Worm (Caenorhabditis elegans) whole organism, L2 larva: ENCODE data around the gene dpf-4.
A peak's percentile ranks its signal among the peaks of the same experiment; 100 is the strongest.

Experiments used
- ama-1 ChIP-seq: fragments of 150-350 bp; optimal IDR thresholded peaks from 2 replicates; lab custom pipeline; 2018; ENCODE audit warnings: inconsistent platforms
- ceh-16 ChIP-seq: fragments of 150-350 bp; optimal IDR thresholded peaks from 2 replicates; lab custom pipeline; 2014; ENCODE audit warnings: missing biosample characterization, missing genetic modification characterization
- ceh-82 ChIP-seq: fragments of 150-350 bp; optimal IDR thresholded peaks from 2 replicates; lab custom pipeline; 2014; ENCODE audit warnings: missing biosample characterization, missing genetic modification characterization
- egl-27 ChIP-seq: sonication (generic microtip); optimal IDR thresholded peaks from 3 replicates; lab custom pipeline; 2017; ENCODE audit warnings: missing biosample characterization, missing genetic modification reagents, missing genetic modification characterization
- elt-3 ChIP-seq: sonication (generic microtip); optimal IDR thresholded peaks from 2 replicates; lab custom pipeline; 2017; ENCODE audit warnings: missing biosample characterization, missing genetic modification characterization
- nhr-12 ChIP-seq: fragments of 150-350 bp; optimal IDR thresholded peaks from 2 replicates; lab custom pipeline; 2014; ENCODE audit warnings: missing biosample characterization, missing genetic modification characterization
- nhr-25 ChIP-seq: fragments of 150-350 bp; sonication (generic microtip); optimal IDR thresholded peaks from 3 replicates; lab custom pipeline; 2014; ENCODE audit warnings: missing biosample characterization, missing genetic modification characterization
- snpc-4 ChIP-seq: fragments of 150-350 bp; optimal IDR thresholded peaks from 2 replicates; lab custom pipeline; 2014; ENCODE audit warnings: missing biosample characterization, missing genetic modification characterization
- unc-55 ChIP-seq: fragments of 150-350 bp; sonication (generic microtip); optimal IDR thresholded peaks from 3 replicates; lab custom pipeline; 2014; ENCODE audit warnings: missing biosample characterization, missing genetic modification reagents, missing genetic modification characterization
- unc-62 ChIP-seq: fragments of 150-350 bp; optimal IDR thresholded peaks from 2 replicates; lab custom pipeline; 2014; ENCODE audit warnings: missing biosample characterization, missing genetic modification reagents, missing genetic modification characterization
- zag-1 ChIP-seq: fragments of 150-350 bp; optimal IDR thresholded peaks from 2 replicates; lab custom pipeline; 2014; ENCODE audit warnings: missing biosample characterization, missing genetic modification characterization

DNA sequence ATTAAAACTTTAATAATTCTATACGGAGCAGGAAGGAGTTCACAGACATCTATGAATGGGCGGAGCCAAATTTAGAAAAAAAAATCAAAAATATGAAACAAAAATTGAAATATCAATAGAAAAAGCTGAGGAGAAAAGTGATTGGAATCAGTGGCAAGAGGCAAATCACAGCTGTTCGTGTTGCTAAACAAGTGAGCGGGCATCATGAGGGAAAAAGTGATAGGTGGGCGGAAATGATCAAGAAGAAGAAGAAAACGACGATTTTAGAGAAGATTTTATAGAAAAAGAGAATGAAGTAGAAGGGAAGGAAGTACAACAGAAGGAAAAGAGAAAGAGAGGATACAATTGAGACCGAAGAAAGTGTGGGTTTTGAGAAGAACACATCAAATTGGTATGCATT is 39.5 kb downstream of the dpf-4 start:
- TF ChIP-seq ceh-16 (no peak), nhr-25 (tag; lab: Kevin White, UChicago) (no peak), snpc-4 (tag; lab: Kevin White, UChicago) (no peak), ama-1 (lab: Kevin White, UChicago) (no peak), unc-55 (GFP tag; lab: Kevin White, UChicago) (peak; percentile 23), elt-3 (tag; lab: Kevin White, UChicago) (no peak), ceh-82 (no peak), egl-27 (tag; lab: Kevin White, UChicago) (no peak), nhr-12 (tag; lab: Kevin White, UChicago) (no peak), zag-1 (no peak), unc-62 (no peak)
